Fruit fly (Drosophila melanogaster) whole organism, embryonic: ENCODE measurements around the gene nudC.
A peak's percentile ranks its signal among the peaks of the same experiment; 100 is the strongest.

Source experiments
- Awh ChIP-seq: fragments of 200-800 bp; sonication (Bioruptor generic); IDR thresholded peaks from 2 replicates; pipeline ENCODE4, ENCODE4 v1.3.6; 2022; ENCODE audit warnings: missing biosample characterization, missing genetic modification characterization
- Bdp1 ChIP-seq: fragments of 200-800 bp; sonication (Bioruptor generic); optimal IDR thresholded peaks from 3 replicates; lab custom pipeline; 2016; ENCODE audit warnings: missing biosample characterization, missing genetic modification characterization
- CG10431 ChIP-seq: fragments of 200-800 bp; sonication (Bioruptor generic); optimal IDR thresholded peaks from 3 replicates; lab custom pipeline; 2018; ENCODE audit warnings: missing biosample characterization, mild to moderate bottlenecking, missing genetic modification characterization
- CG11560 ChIP-seq: fragments of 200-800 bp; sonication (Bioruptor generic); IDR thresholded peaks from 3 replicates; pipeline ENCODE4 v1.3.6; 2022; ENCODE audit warnings: missing biosample characterization, missing genetic modification characterization
- CG12744 ChIP-seq: fragments of 200-800 bp; sonication (Bioruptor generic); optimal IDR thresholded peaks from 2 replicates; lab custom pipeline; 2016; ENCODE audit warnings: missing biosample characterization, missing genetic modification characterization
- CG13624 ChIP-seq: fragments of 200-800 bp; sonication (Bioruptor generic); optimal IDR thresholded peaks from 2 replicates; lab custom pipeline; 2016; ENCODE audit warnings: missing biosample characterization, missing genetic modification characterization
- CG14860 ChIP-seq: fragments of 200-800 bp; sonication (Bioruptor generic); IDR thresholded peaks from 3 replicates; pipeline ENCODE4 v1.3.6; 2022; ENCODE audit warnings: missing biosample characterization, missing genetic modification characterization; ENCODE audit not compliant: partially characterized antibody
- CG1602 ChIP-seq: fragments of 200-800 bp; sonication (Bioruptor generic); optimal IDR thresholded peaks from 3 replicates; lab custom pipeline; 2016; ENCODE audit warnings: missing biosample characterization, missing genetic modification characterization
- CG16779 ChIP-seq: fragments of 200-800 bp; sonication (Bioruptor generic); IDR thresholded peaks from 2 replicates; pipeline ENCODE4 v1.3.6; 2022; ENCODE audit warnings: missing biosample characterization, missing genetic modification characterization
- CG16815 ChIP-seq: fragments of 200-800 bp; sonication (Bioruptor generic); optimal IDR thresholded peaks from 3 replicates; lab custom pipeline; 2017; ENCODE audit warnings: missing biosample characterization, mild to moderate bottlenecking, missing genetic modification characterization
- CG17829 ChIP-seq: fragments of 200-800 bp; optimal IDR thresholded peaks from 2 replicates; lab custom pipeline; 2019; ENCODE audit warnings: missing biosample characterization, mild to moderate bottlenecking, missing genetic modification characterization, moderate library complexity
- CG18011 ChIP-seq: fragments of 200-800 bp; sonication (Bioruptor generic); optimal IDR thresholded peaks from 2 replicates; lab custom pipeline; 2017; ENCODE audit warnings: missing biosample characterization, missing genetic modification characterization, mild to moderate bottlenecking, moderate library complexity, missing genotype
- CG18599 ChIP-seq: fragments of 200-800 bp; sonication (Bioruptor generic); optimal IDR thresholded peaks from 3 replicates; lab custom pipeline; 2017; ENCODE audit warnings: missing biosample characterization, missing genetic modification characterization, mild to moderate bottlenecking, moderate library complexity, missing genetic modification reagents
- CG2678 ChIP-seq: fragments of 200-800 bp; sonication (Bioruptor generic); optimal IDR thresholded peaks from 3 replicates; lab custom pipeline; 2019; ENCODE audit warnings: missing biosample characterization, mild to moderate bottlenecking, missing genetic modification characterization, moderate library complexity
- CG3065 ChIP-seq: fragments of 200-800 bp; sonication (Bioruptor generic); optimal IDR thresholded peaks from 2 replicates; lab custom pipeline; 2016; ENCODE audit warnings: missing biosample characterization, missing genetic modification characterization
- CG31388 ChIP-seq: fragments of 200-800 bp; sonication (Bioruptor generic); optimal IDR thresholded peaks from 2 replicates; lab custom pipeline; 2016; ENCODE audit warnings: missing biosample characterization, missing genetic modification characterization
- CG32532 ChIP-seq: fragments of 200-800 bp; sonication (Bioruptor generic); IDR thresholded peaks from 2 replicates; pipeline ENCODE4 v1.3.6; 2022; ENCODE audit warnings: missing biosample characterization, missing genetic modification characterization
- CG3726 ChIP-seq: fragments of 200-800 bp; sonication (Bioruptor generic); IDR thresholded peaks from 3 replicates; pipeline ENCODE4, ENCODE4 v1.3.6; 2022; ENCODE audit warnings: missing biosample characterization, missing genetic modification characterization
- CG4820 ChIP-seq: fragments of 200-800 bp; sonication (Bioruptor generic); optimal IDR thresholded peaks from 3 replicates; lab custom pipeline; 2016; ENCODE audit warnings: missing biosample characterization, missing genetic modification characterization
- CG6175 ChIP-seq: fragments of 200-800 bp; sonication (Bioruptor generic); IDR thresholded peaks from 3 replicates; pipeline ENCODE4 v1.3.6; 2022; ENCODE audit warnings: missing biosample characterization, missing genetic modification characterization
- CG6765 ChIP-seq: fragments of 200-800 bp; sonication (Bioruptor generic); optimal IDR thresholded peaks from 3 replicates; lab custom pipeline; 2017; ENCODE audit warnings: missing biosample characterization, mild to moderate bottlenecking, missing genetic modification characterization
- CG7556 ChIP-seq: fragments of 200-800 bp; sonication (Bioruptor generic); optimal IDR thresholded peaks from 2 replicates; lab custom pipeline; 2017; ENCODE audit warnings: missing biosample characterization, mild to moderate bottlenecking, missing genetic modification characterization
- CG7987 ChIP-seq: fragments of 200-800 bp; sonication (Bioruptor generic); optimal IDR thresholded peaks from 2 replicates; lab custom pipeline; 2018; ENCODE audit warnings: missing biosample characterization, mild to moderate bottlenecking, missing genetic modification characterization, moderate library complexity
- CG8944 ChIP-seq: fragments of 200-800 bp; sonication (Bioruptor generic); optimal IDR thresholded peaks from 3 replicates; lab custom pipeline; 2016; ENCODE audit warnings: missing biosample characterization, missing genetic modification characterization
- CG9215 ChIP-seq: fragments of 200-800 bp; sonication (Bioruptor generic); IDR thresholded peaks from 2 replicates; pipeline ENCODE4 v1.3.6; 2022; ENCODE audit warnings: missing biosample characterization, missing genetic modification characterization
- Gsc ChIP-seq: fragments of 200-800 bp; sonication (Bioruptor generic); IDR thresholded peaks from 2 replicates; pipeline ENCODE4 v1.3.6; 2022; ENCODE audit warnings: missing biosample characterization, missing genetic modification characterization
- Kr ChIP-seq: fragments of 200-800 bp; sonication (Bioruptor generic); optimal IDR thresholded peaks from 2 replicates; lab custom pipeline; 2017; ENCODE audit warnings: missing biosample characterization, mild to moderate bottlenecking, missing genetic modification characterization
- Lim3 ChIP-seq: fragments of 200-800 bp; sonication (Bioruptor generic); IDR thresholded peaks from 2 replicates; pipeline ENCODE4 v1.3.6; 2022; ENCODE audit warnings: missing biosample characterization, missing genetic modification characterization
- Max ChIP-seq: fragments of 200-800 bp; sonication (Bioruptor generic); optimal IDR thresholded peaks from 2 replicates; lab custom pipeline; 2016; ENCODE audit warnings: missing biosample characterization, mild to moderate bottlenecking, missing genetic modification characterization
- Oli ChIP-seq: fragments of 200-800 bp; sonication (Bioruptor generic); optimal IDR thresholded peaks from 2 replicates; lab custom pipeline; 2018; ENCODE audit warnings: missing biosample characterization, mild to moderate bottlenecking, missing genetic modification characterization, moderate library complexity
- Ssrp ChIP-seq: fragments of 200-800 bp; sonication (Bioruptor generic); optimal IDR thresholded peaks from 2 replicates; lab custom pipeline; 2018; ENCODE audit warnings: missing biosample characterization, mild to moderate bottlenecking, missing genetic modification characterization, moderate library complexity
- Taf1 ChIP-seq: fragments of 200-800 bp; sonication (Bioruptor generic); IDR thresholded peaks from 2 replicates; pipeline ENCODE4 v1.3.6; 2022; ENCODE audit warnings: missing biosample characterization, missing genetic modification characterization
- Vsx1 ChIP-seq: fragments of 200-800 bp; sonication (Bioruptor generic); optimal IDR thresholded peaks from 2 replicates; lab custom pipeline; 2017; ENCODE audit warnings: missing biosample characterization, mild to moderate bottlenecking, missing genetic modification characterization, missing genetic modification reagents
- ac ChIP-seq: fragments of 200-800 bp; sonication (Bioruptor generic); optimal IDR thresholded peaks from 3 replicates; lab custom pipeline; 2017; ENCODE audit warnings: missing biosample characterization, mild to moderate bottlenecking, missing genetic modification characterization
- ase ChIP-seq: fragments of 200-800 bp; sonication (Bioruptor generic); IDR thresholded peaks from 3 replicates; pipeline ENCODE4 v1.3.6; 2022; ENCODE audit warnings: missing biosample characterization, missing genetic modification characterization
- ato ChIP-seq: fragments of 200-800 bp; sonication (Bioruptor generic); IDR thresholded peaks from 2 replicates; pipeline ENCODE4 v1.3.6; 2022; ENCODE audit warnings: missing biosample characterization, missing genetic modification characterization; ENCODE audit not compliant: partially characterized antibody
- chinmo ChIP-seq: fragments of 200-800 bp; sonication (Bioruptor generic); IDR thresholded peaks from 4 replicates; pipeline ENCODE4 v1.3.6; 2022; ENCODE audit warnings: missing biosample characterization, missing genetic modification characterization; ENCODE audit not compliant: partially characterized antibody
- cwo ChIP-seq: fragments of 200-800 bp; sonication (Bioruptor generic); optimal IDR thresholded peaks from 3 replicates; lab custom pipeline; 2017; ENCODE audit warnings: missing biosample characterization, missing genetic modification characterization, mild to moderate bottlenecking, moderate library complexity, missing genetic modification reagents
- dan ChIP-seq: fragments of 200-800 bp; sonication (Bioruptor generic); IDR thresholded peaks from 2 replicates; pipeline ENCODE4 v1.3.6; 2022; ENCODE audit warnings: missing biosample characterization, missing genetic modification characterization
- en ChIP-seq: fragments of 200-800 bp; sonication (Bioruptor generic); optimal IDR thresholded peaks from 2 replicates; lab custom pipeline; 2016; ENCODE audit warnings: missing biosample characterization, missing genetic modification characterization
- grn ChIP-seq: fragments of 200-800 bp; sonication (Bioruptor generic); optimal IDR thresholded peaks from 3 replicates; lab custom pipeline; 2017; ENCODE audit warnings: missing biosample characterization, missing genetic modification characterization
- mld ChIP-seq: fragments of 200-800 bp; sonication (Bioruptor generic); IDR thresholded peaks from 3 replicates; pipeline ENCODE4 v1.3.6; 2022; ENCODE audit warnings: missing biosample characterization, missing genetic modification characterization; ENCODE audit not compliant: partially characterized antibody
- nerfin-1 ChIP-seq: fragments of 200-800 bp; sonication (Bioruptor generic); optimal IDR thresholded peaks from 3 replicates; lab custom pipeline; 2019; ENCODE audit warnings: missing biosample characterization, mild to moderate bottlenecking, missing genetic modification characterization, moderate library complexity
- onecut ChIP-seq: fragments of 200-800 bp; sonication (Bioruptor generic); IDR thresholded peaks from 2 replicates; pipeline ENCODE4 v1.3.6; 2022; ENCODE audit warnings: missing biosample characterization, missing genetic modification characterization
- ssp ChIP-seq: fragments of 200-800 bp; sonication (Bioruptor generic); IDR thresholded peaks from 2 replicates; pipeline ENCODE4 v1.3.6; 2022; ENCODE audit warnings: missing biosample characterization, missing genetic modification characterization
- sug ChIP-seq: fragments of 200-800 bp; optimal IDR thresholded peaks from 2 replicates; lab custom pipeline; 2019; ENCODE audit warnings: missing biosample characterization, mild to moderate bottlenecking, missing genetic modification characterization, moderate library complexity
- trem ChIP-seq: fragments of 200-800 bp; optimal IDR thresholded peaks from 3 replicates; lab custom pipeline; 2019; ENCODE audit warnings: missing biosample characterization, mild to moderate bottlenecking, missing genetic modification characterization, moderate library complexity
- usp ChIP-seq: fragments of >200 bp; optimal IDR thresholded peaks from 2 replicates; lab custom pipeline; 2017; ENCODE audit warnings: missing biosample characterization, missing genetic modification characterization
- zfh1 ChIP-seq: fragments of 200-800 bp; sonication (Bioruptor generic); IDR thresholded peaks from 3 replicates; pipeline ENCODE4 v1.3.6; 2022; ENCODE audit warnings: missing biosample characterization, missing genetic modification characterization

Gene nudC

dm6 chr3L:16801499-16802452 lies 3.0 kb upstream of the nudC start (continued):
- no peak for TF ChIP-seq CG31388 (GFP tag; lab: Kevin White, UChicago)
- TF ChIP-seq mld: no peak
- no peak for TF ChIP-seq en
- TF ChIP-seq Bdp1 (GFP tag; lab: Kevin White, UChicago): no peak
- TF ChIP-seq CG17829 (tag; lab: Kevin White, UChicago): peak; percentile 19
- TF ChIP-seq CG3065 (GFP tag; lab: Kevin White, UChicago): no peak
- peak; percentile 50 for TF ChIP-seq CG4820
- no peak for TF ChIP-seq Lim3 (GFP tag; lab: Robert Waterston, UW)
- TF ChIP-seq zfh1 (GFP tag; lab: Robert Waterston, UW): no peak
- 0 out of 3 replicates have a peak, but pooled peaks have one; percentile 52 for TF ChIP-seq CG3726 (GFP tag; lab: Robert Waterston, UW)
- peak; percentile 59 for TF ChIP-seq grn (GFP tag; lab: Kevin White, UChicago)
- TF ChIP-seq ato (GFP tag; lab: Robert Waterston, UW): no peak
- TF ChIP-seq Max: peak; percentile 56
- TF ChIP-seq nerfin-1 (tag; lab: Kevin White, UChicago): no peak
- TF ChIP-seq CG7987 (GFP tag; lab: Kevin White, UChicago): peak; percentile 81
- 0 out of 4 replicates have a peak, but pooled peaks have one; percentile 66 for TF ChIP-seq chinmo (GFP tag; lab: Robert Waterston, UW)
- TF ChIP-seq CG7556: peak; percentile 61
- TF ChIP-seq CG18011 (GFP tag; lab: Kevin White, UChicago): no peak
- TF ChIP-seq onecut (GFP tag; lab: Robert Waterston, UW): no peak; the same call in 1 of the 2 replicates
- no peak for TF ChIP-seq ac (GFP tag; lab: Kevin White, UChicago)
- TF ChIP-seq dan (GFP tag; lab: Robert Waterston, UW): no peak
- TF ChIP-seq CG18599 (GFP tag; lab: Kevin White, UChicago): peak; percentile 65
- peak; percentile 54; the same call in 1 of the 2 replicates for TF ChIP-seq CG9215
- no peak for TF ChIP-seq CG11560 (tag; lab: Robert Waterston, UW)
- TF ChIP-seq Kr (GFP tag; lab: Kevin White, UChicago): no peak
- TF ChIP-seq CG13624: peak; percentile 12
- no peak for TF ChIP-seq CG32532 (GFP tag; lab: Robert Waterston, UW)
- no peak for TF ChIP-seq ase (GFP tag; lab: Robert Waterston, UW)
- peak; percentile 56 for TF ChIP-seq CG1602 (GFP tag; lab: Kevin White, UChicago)
- TF ChIP-seq trem (tag; lab: Kevin White, UChicago): no peak
- peak; percentile 58 for TF ChIP-seq CG16815 (GFP tag; lab: Kevin White, UChicago)
- 0 out of 3 replicates have a peak, but pooled peaks have one; percentile 27 for TF ChIP-seq CG6175 (GFP tag; lab: Robert Waterston, UW)
- peak; percentile 32 for TF ChIP-seq CG6765
- no peak for TF ChIP-seq CG12744 (GFP tag; lab: Kevin White, UChicago)
- TF ChIP-seq CG16779 (GFP tag; lab: Robert Waterston, UW): no peak
- TF ChIP-seq Ssrp: peak; percentile 58
- peak; percentile 87 for TF ChIP-seq cwo
- TF ChIP-seq CG2678 (tag; lab: Kevin White, UChicago): peak; percentile 76
- TF ChIP-seq Oli (tag; lab: Kevin White, UChicago): peak; percentile 70
- TF ChIP-seq Awh (GFP tag; lab: Robert Waterston, UW): no peak
- TF ChIP-seq Gsc: no peak
- TF ChIP-seq CG10431 (GFP tag; lab: Kevin White, UChicago): no peak
- peak; percentile 30; the same call in 1 of the 2 replicates for TF ChIP-seq ssp (GFP tag; lab: Robert Waterston, UW)
- TF ChIP-seq CG14860 (GFP tag; lab: Robert Waterston, UW): no peak
- TF ChIP-seq CG8944 (GFP tag; lab: Kevin White, UChicago): no peak
- TF ChIP-seq usp (GFP tag; lab: Kevin White, UChicago): no peak
- TF ChIP-seq sug (tag; lab: Kevin White, UChicago): peak; percentile 89
- no peak for TF ChIP-seq Taf1 (GFP tag; lab: Robert Waterston, UW)
- no peak for TF ChIP-seq Vsx1 (GFP tag; lab: Kevin White, UChicago)
